Worm (Caenorhabditis elegans) whole organism, late embryonic: ENCODE results near the gene R193.1.

Experiments
- C08G9.2 ChIP-seq: sonication (generic microtip); optimal IDR thresholded peaks from 2 replicates; lab custom pipeline; 2016; ENCODE audit warnings: mild to moderate bottlenecking, missing genetic modification characterization, moderate library complexity, missing compliant biosample characterization
- C38D4.7 ChIP-seq: fragments of 200-800 bp; sonication (Bioruptor generic); optimal IDR thresholded peaks from 2 replicates; lab custom pipeline; 2018; ENCODE audit warnings: mild to moderate bottlenecking, missing genetic modification characterization, moderate library complexity, missing compliant biosample characterization
- K02D7.2 ChIP-seq: sonication (generic microtip); optimal IDR thresholded peaks from 2 replicates; lab custom pipeline; 2017; ENCODE audit warnings: mild to moderate bottlenecking, missing genetic modification characterization, missing compliant biosample characterization
- T23F11.4 ChIP-seq: fragments of 200-800 bp; sonication (Bioruptor generic); optimal IDR thresholded peaks from 2 replicates; lab custom pipeline; 2018; ENCODE audit warnings: mild to moderate bottlenecking, missing genetic modification characterization, missing compliant biosample characterization
- Y22D7AL.16 ChIP-seq: sonication (generic microtip); optimal IDR thresholded peaks from 2 replicates; lab custom pipeline; 2016; ENCODE audit warnings: missing genetic modification characterization, missing compliant biosample characterization
- ceh-14 ChIP-seq: sonication (generic microtip); optimal IDR thresholded peaks from 2 replicates; lab custom pipeline; 2016; ENCODE audit warnings: missing genotype, missing genetic modification characterization, missing compliant biosample characterization
- ceh-19 ChIP-seq: fragments of 200-800 bp; sonication (Bioruptor generic); optimal IDR thresholded peaks from 2 replicates; lab custom pipeline; 2018; ENCODE audit warnings: mild to moderate bottlenecking, missing genetic modification characterization, missing compliant biosample characterization
- ceh-2 ChIP-seq: sonication (generic microtip); optimal IDR thresholded peaks from 2 replicates; lab custom pipeline; 2016; ENCODE audit warnings: missing genotype, missing genetic modification characterization, missing compliant biosample characterization
- ceh-22 ChIP-seq: sonication (generic microtip); optimal IDR thresholded peaks from 2 replicates; lab custom pipeline; 2017; ENCODE audit warnings: missing biosample characterization, missing genetic modification characterization
- ceh-24 ChIP-seq: sonication (generic microtip); optimal IDR thresholded peaks from 2 replicates; lab custom pipeline; 2016; ENCODE audit warnings: mild to moderate bottlenecking, missing genetic modification characterization, missing compliant biosample characterization
- ceh-30 ChIP-seq: fragments of 150-350 bp; optimal IDR thresholded peaks from 2 replicates; lab custom pipeline; 2014; ENCODE audit warnings: missing biosample characterization, missing genetic modification characterization
- ceh-31 ChIP-seq: sonication (generic microtip); optimal IDR thresholded peaks from 2 replicates; lab custom pipeline; 2016; ENCODE audit warnings: missing genetic modification characterization, missing compliant biosample characterization
- ceh-45 ChIP-seq: fragments of 200-800 bp; sonication (Bioruptor generic); IDR thresholded peaks from 2 replicates; pipeline ENCODE4 v1.3.6; 2022; ENCODE audit warnings: missing genetic modification reagents, missing genetic modification characterization, missing compliant biosample characterization
- che-1 ChIP-seq: sonication (generic microtip); optimal IDR thresholded peaks from 2 replicates; lab custom pipeline; 2016; ENCODE audit warnings: mild to moderate bottlenecking, missing genetic modification characterization, missing compliant biosample characterization
- dmd-4 ChIP-seq: sonication (generic microtip); optimal IDR thresholded peaks from 2 replicates; lab custom pipeline; 2016; ENCODE audit warnings: borderline replicate concordance, missing genetic modification characterization, missing compliant biosample characterization
- dve-1 ChIP-seq: sonication (generic microtip); optimal IDR thresholded peaks from 2 replicates; lab custom pipeline; 2017; ENCODE audit warnings: antibody characterized with exemption, mild to moderate bottlenecking, missing genetic modification characterization, missing compliant biosample characterization
- elt-2 ChIP-seq: sonication (generic microtip); optimal IDR thresholded peaks from 2 replicates; lab custom pipeline; 2016; ENCODE audit warnings: missing genetic modification reagents, missing genetic modification characterization, missing compliant biosample characterization
- elt-4 ChIP-seq: sonication (generic microtip); optimal IDR thresholded peaks from 2 replicates; lab custom pipeline; 2016; ENCODE audit warnings: missing genetic modification characterization, missing compliant biosample characterization
- eyg-1 ChIP-seq: sonication (generic microtip); optimal IDR thresholded peaks from 2 replicates; lab custom pipeline; 2016; ENCODE audit warnings: missing genotype, missing genetic modification characterization, missing compliant biosample characterization
- fkh-10 ChIP-seq: fragments of 150-350 bp; optimal IDR thresholded peaks from 2 replicates; lab custom pipeline; 2014; ENCODE audit warnings: missing biosample characterization, missing genetic modification reagents, missing genetic modification characterization
- gmeb-2 ChIP-seq: sonication (generic microtip); optimal IDR thresholded peaks from 2 replicates; lab custom pipeline; 2016; ENCODE audit warnings: missing genetic modification characterization, inconsistent platforms, missing compliant biosample characterization
- hlh-13 ChIP-seq: fragments of 200-800 bp; sonication (Bioruptor generic); optimal IDR thresholded peaks from 2 replicates; lab custom pipeline; 2018; ENCODE audit warnings: mild to moderate bottlenecking, missing genetic modification characterization, missing compliant biosample characterization
- hlh-15 ChIP-seq: sonication (generic microtip); optimal IDR thresholded peaks from 2 replicates; lab custom pipeline; 2016; ENCODE audit warnings: missing genetic modification characterization, missing compliant biosample characterization
- hlh-8 ChIP-seq: sonication (generic microtip); optimal IDR thresholded peaks from 2 replicates; lab custom pipeline; 2016; ENCODE audit warnings: missing genotype, missing genetic modification characterization, missing compliant biosample characterization
- lim-6 ChIP-seq: sonication (generic microtip); optimal IDR thresholded peaks from 2 replicates; lab custom pipeline; 2016; ENCODE audit warnings: missing genetic modification characterization, missing compliant biosample characterization
- madf-2 ChIP-seq: sonication (generic microtip); optimal IDR thresholded peaks from 2 replicates; lab custom pipeline; 2017; ENCODE audit warnings: missing genetic modification characterization, missing compliant biosample characterization
- mec-3 ChIP-seq: sonication (generic microtip); optimal IDR thresholded peaks from 2 replicates; lab custom pipeline; 2016; ENCODE audit warnings: borderline replicate concordance, missing genetic modification characterization, missing compliant biosample characterization
- nhr-11 ChIP-seq: fragments of 150-350 bp; optimal IDR thresholded peaks from 2 replicates; lab custom pipeline; 2014; ENCODE audit warnings: missing biosample characterization, missing genetic modification characterization
- npax-4 ChIP-seq: sonication (generic microtip); optimal IDR thresholded peaks from 2 replicates; lab custom pipeline; 2016; ENCODE audit warnings: missing genetic modification characterization, missing compliant biosample characterization
- pag-3 ChIP-seq: sonication (generic microtip); optimal IDR thresholded peaks from 2 replicates; lab custom pipeline; 2016; ENCODE audit warnings: missing compliant biosample characterization, missing genetic modification characterization, borderline replicate concordance
- pat-9 ChIP-seq: fragments of 200-800 bp; sonication (Bioruptor generic); optimal IDR thresholded peaks from 2 replicates; lab custom pipeline; 2018; ENCODE audit warnings: mild to moderate bottlenecking, missing genetic modification characterization, moderate library complexity, missing compliant biosample characterization
- pha-2 ChIP-seq: sonication (generic microtip); optimal IDR thresholded peaks from 2 replicates; lab custom pipeline; 2017; ENCODE audit warnings: mild to moderate bottlenecking, missing genetic modification characterization, missing compliant biosample characterization
- pha-4 ChIP-seq: fragments of 150-350 bp; optimal IDR thresholded peaks from 2 replicates; lab custom pipeline; 2018; ENCODE audit warnings: missing biosample characterization, missing genetic modification reagents, missing genetic modification characterization
- pros-1 ChIP-seq: fragments of 150-350 bp; optimal IDR thresholded peaks from 2 replicates; lab custom pipeline; 2014; ENCODE audit warnings: missing biosample characterization, missing genetic modification reagents, missing genetic modification characterization
- rnt-1 ChIP-seq: sonication (generic microtip); optimal IDR thresholded peaks from 2 replicates; lab custom pipeline; 2016; ENCODE audit warnings: missing genetic modification characterization, missing compliant biosample characterization
- sox-4 ChIP-seq: sonication (generic microtip); optimal IDR thresholded peaks from 2 replicates; lab custom pipeline; 2017; ENCODE audit warnings: mild to moderate bottlenecking, missing genetic modification characterization, inconsistent platforms, missing compliant biosample characterization
- syd-9 ChIP-seq: sonication (generic microtip); optimal IDR thresholded peaks from 2 replicates; lab custom pipeline; 2016; ENCODE audit warnings: mild to moderate bottlenecking, missing genetic modification characterization, moderate library complexity, missing compliant biosample characterization
- tbx-2 ChIP-seq: sonication (generic microtip); optimal IDR thresholded peaks from 2 replicates; lab custom pipeline; 2016; ENCODE audit warnings: missing genetic modification characterization, missing compliant biosample characterization
- tbx-7 ChIP-seq: sonication (generic microtip); optimal IDR thresholded peaks from 2 replicates; lab custom pipeline; 2016; ENCODE audit warnings: missing genotype, missing genetic modification characterization, missing compliant biosample characterization
- ttx-3 ChIP-seq: sonication (generic microtip); optimal IDR thresholded peaks from 2 replicates; lab custom pipeline; 2016; ENCODE audit warnings: missing genetic modification reagents, missing genetic modification characterization, missing compliant biosample characterization
- unc-3 ChIP-seq, 2 experiments: fragments of 200-800 bp in 1 of 2; sonication (Bioruptor generic) in 1 of 2; sonication (generic microtip) in 1 of 2; conservative IDR thresholded peaks in 1 of 2; optimal IDR thresholded peaks in 1 of 2; 2 replicates each; pipeline versions ENCODE4 v1.3.6 to Lab custom; 2016 to 2022; ENCODE audit warnings: missing compliant biosample characterization in 2 of 2, missing genetic modification characterization in 2 of 2, missing genetic modification reagents in 1 of 2
- unc-42 ChIP-seq: sonication (generic microtip); optimal IDR thresholded peaks from 2 replicates; lab custom pipeline; 2016; ENCODE audit warnings: missing genotype, missing genetic modification characterization, missing compliant biosample characterization
- unc-55 ChIP-seq: sonication (generic microtip); optimal IDR thresholded peaks from 2 replicates; lab custom pipeline; 2017; ENCODE audit warnings: missing biosample characterization, missing genetic modification reagents, missing genetic modification characterization
- zip-5 ChIP-seq: sonication (generic microtip); optimal IDR thresholded peaks from 2 replicates; lab custom pipeline; 2016; ENCODE audit warnings: missing genetic modification characterization, missing compliant biosample characterization
- ztf-16 ChIP-seq: sonication (generic microtip); optimal IDR thresholded peaks from 2 replicates; lab custom pipeline; 2017; ENCODE audit warnings: missing genetic modification characterization, missing compliant biosample characterization

R193.1 gene

ce11 chrX:1115207-1115606, 39.5 kb upstream of the R193.1 start:
- TF ChIP-seq ceh-31 (tag; lab: Kevin White, UChicago) (no peak), ceh-19 (GFP tag; lab: Kevin White, UChicago) (no peak), unc-55 (GFP tag; lab: Kevin White, UChicago) (no peak), nhr-11 (tag; lab: Kevin White, UChicago) (no peak), T23F11.4 (GFP tag; lab: Kevin White, UChicago) (no peak), tbx-2 (tag; lab: Kevin White, UChicago) (no peak), hlh-13 (no peak), lim-6 (no peak), npax-4 (tag; lab: Kevin White, UChicago) (no peak), Y22D7AL.16 (no peak), hlh-8 (tag; lab: Kevin White, UChicago) (no peak), dve-1 (tag; lab: Kevin White, UChicago) (no peak), pha-4 (no peak), dmd-4 (tag; lab: Kevin White, UChicago) (no peak), C38D4.7 (GFP tag; lab: Kevin White, UChicago) (no peak)

ce11 chrX:1117252-1117651, 37.5 kb upstream of the R193.1 start:
- no peak for TF ChIP-seq Y22D7AL.16
- peak; percentile 27 for TF ChIP-seq elt-2 (tag; lab: Kevin White, UChicago)

- TF ChIP-seq sox-4 (tag; lab: Kevin White, UChicago) (no peak), ceh-24 (tag; lab: Kevin White, UChicago) (no peak), pha-2 (no peak), che-1 (no peak), unc-42 (tag; lab: Kevin White, UChicago) (no peak), ceh-45 (GFP tag; lab: Robert Waterston, UW) (no peak), K02D7.2 (tag; lab: Kevin White, UChicago) (no peak), fkh-10 (GFP tag; lab: Kevin White, UChicago) (no peak), dve-1 (tag; lab: Kevin White, UChicago) (no peak)
Measured at ce11 chrX:1119305-1119704, 35.4 kb upstream of the R193.1 start, which contains the start of gene C05D9.7. Gene C05D9.7, minus strand, starts transcription at chrX:1119405.

- TF ChIP-seq ceh-30 (tag; lab: Kevin White, UChicago) (no peak), gmeb-2 (tag; lab: Kevin White, UChicago) (no peak), tbx-7 (tag; lab: Kevin White, UChicago) (no peak), ttx-3 (no peak), C38D4.7 (GFP tag; lab: Kevin White, UChicago) (no peak), pros-1 (tag; lab: Kevin White, UChicago) (no peak), hlh-13 (no peak), elt-4 (no peak), syd-9 (peak; percentile 39), zip-5 (no peak), eyg-1 (tag; lab: Kevin White, UChicago) (no peak), unc-42 (tag; lab: Kevin White, UChicago) (peak; percentile 98), fkh-10 (GFP tag; lab: Kevin White, UChicago) (peak; percentile 2), ceh-14 (tag; lab: Kevin White, UChicago) (peak; percentile 55), elt-2 (tag; lab: Kevin White, UChicago) (no peak), nhr-11 (tag; lab: Kevin White, UChicago) (no peak), madf-2 (no peak), lim-6 (no peak), ceh-2 (tag; lab: Kevin White, UChicago) (peak; percentile 44), ceh-24 (tag; lab: Kevin White, UChicago) (no peak), ceh-31 (tag; lab: Kevin White, UChicago) (peak; percentile 92), pat-9 (tag; lab: Kevin White, UChicago) (no peak), rnt-1 (tag; lab: Kevin White, UChicago) (peak; percentile 52), tbx-2 (tag; lab: Kevin White, UChicago) (peak; percentile 74), hlh-15 (tag; lab: Kevin White, UChicago) (no peak), ztf-16 (no peak), ceh-22 (tag; lab: Kevin White, UChicago) (no peak), C08G9.2 (peak; percentile 19), pag-3 (tag; lab: Kevin White, UChicago) (no peak), hlh-8 (tag; lab: Kevin White, UChicago) (no peak), unc-3 (GFP tag; conservative IDR thresholded peaks at IDR 0.05; lab: Robert Waterston, UW) (no peak), unc-3 (tag; optimal IDR thresholded peaks at IDR 0.05; lab: Kevin White, UChicago) (peak; percentile 2), npax-4 (tag; lab: Kevin White, UChicago) (no peak), K02D7.2 (tag; lab: Kevin White, UChicago) (no peak), pha-4 (no peak), mec-3 (tag; lab: Kevin White, UChicago) (peak; percentile 25)
Measured at ce11 chrX:1120326-1120725, 34.4 kb upstream of the R193.1 start.
